Worm (Caenorhabditis elegans): ENCODE measurements around the gene prx-13.

DNA sequence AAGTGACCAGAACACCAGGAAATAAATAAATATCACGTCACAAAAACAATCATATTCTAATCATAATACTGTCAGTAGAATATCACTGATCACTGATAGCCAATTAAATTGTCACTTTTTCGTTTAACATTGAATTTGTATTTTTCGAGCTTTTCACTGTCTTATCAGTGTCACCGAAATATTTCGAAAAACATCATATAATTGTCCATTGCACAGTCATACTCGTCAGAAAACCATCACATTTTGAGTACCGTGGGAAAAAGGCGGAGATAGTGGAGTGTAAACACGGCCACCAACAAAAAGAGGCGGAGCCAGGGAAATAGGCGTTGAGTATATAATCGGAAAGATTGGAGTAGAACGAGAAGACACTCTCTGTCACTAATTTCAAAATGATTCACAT, 25.4 kb upstream of the prx-13 start:
- TF ChIP-seq nhr-237 (tag; optimal IDR thresholded peaks at IDR 0.05) (no peak), skn-1 (tag; optimal IDR thresholded peaks at IDR 0.05) (no peak), pha-4 (tag; optimal IDR thresholded peaks at IDR 0.05) (no peak)

Data from whole organism, L3 larva.